Worm (Caenorhabditis elegans) whole organism, L4 larva: ENCODE data around the gene mig-18.

Experiments used
- Y105C5A.15 ChIP-seq: fragments of 200-800 bp; sonication (Bioruptor generic); IDR thresholded peaks from 2 replicates; pipeline ENCODE4 v1.3.6; 2022; ENCODE audit warnings: missing genetic modification characterization, missing compliant biosample characterization
- ama-1 ChIP-seq: fragments of 150-350 bp; optimal IDR thresholded peaks from 2 replicates; lab custom pipeline; 2014; ENCODE audit warnings: inconsistent platforms, mixed read lengths
- ceh-82 ChIP-seq: sonication (generic microtip); optimal IDR thresholded peaks from 2 replicates; lab custom pipeline; 2017; ENCODE audit warnings: missing biosample characterization, missing genetic modification characterization
- fkh-10 ChIP-seq: fragments of 150-350 bp; optimal IDR thresholded peaks from 2 replicates; lab custom pipeline; 2014; ENCODE audit warnings: missing biosample characterization, missing genetic modification reagents, missing genetic modification characterization
- nhr-237 ChIP-seq: sonication (generic microtip); optimal IDR thresholded peaks from 2 replicates; lab custom pipeline; 2017; ENCODE audit warnings: missing biosample characterization, missing genetic modification characterization
- nhr-76 ChIP-seq: fragments of 150-350 bp; optimal IDR thresholded peaks from 2 replicates; lab custom pipeline; 2014; ENCODE audit warnings: missing biosample characterization, missing genetic modification characterization

- TF ChIP-seq Y105C5A.15 (no peak), ceh-82 (tag; lab: Kevin White, UChicago) (no peak), fkh-10 (GFP tag; lab: Kevin White, UChicago) (no peak), ama-1 (lab: Kevin White, UChicago) (no peak), nhr-237 (no peak), nhr-76 (tag; lab: Kevin White, UChicago) (no peak)
These were observed 20.4 kb downstream of the mig-18 start, which contains the start of gene exo-1 for ce11 chrIII:13423414-13423813.
